Worm (Caenorhabditis elegans) whole organism, early embryonic: Measurements from ENCODE around the gene lin-9.
A peak's percentile ranks its signal among the peaks of the same experiment; 100 is the strongest.

Source experiments
- B0310.2 ChIP-seq: sonication (generic microtip); optimal IDR thresholded peaks from 2 replicates; lab custom pipeline; 2016; ENCODE audit warnings: mild to moderate bottlenecking, missing genetic modification characterization, missing compliant biosample characterization
- F13C5.2 ChIP-seq: sonication (generic microtip); optimal IDR thresholded peaks from 2 replicates; lab custom pipeline; 2017; ENCODE audit warnings: mild to moderate bottlenecking, missing genetic modification characterization, inconsistent platforms, missing compliant biosample characterization
- aly-1 ChIP-seq: sonication (generic microtip); optimal IDR thresholded peaks from 2 replicates; lab custom pipeline; 2016; ENCODE audit warnings: missing genetic modification characterization, missing compliant biosample characterization
- ama-1 ChIP-seq: fragments of 150-350 bp; optimal IDR thresholded peaks from 2 replicates; lab custom pipeline; 2014
- ceh-13 ChIP-seq: fragments of 200-800 bp; sonication (Bioruptor generic); optimal IDR thresholded peaks from 2 replicates; lab custom pipeline; 2018; ENCODE audit warnings: mild to moderate bottlenecking, missing genetic modification characterization, missing compliant biosample characterization
- ceh-36 ChIP-seq: sonication (generic microtip); optimal IDR thresholded peaks from 2 replicates; lab custom pipeline; 2016; ENCODE audit warnings: missing genetic modification characterization, inconsistent platforms, missing compliant biosample characterization
- ets-7 ChIP-seq: sonication (generic microtip); optimal IDR thresholded peaks from 2 replicates; lab custom pipeline; 2016; ENCODE audit warnings: missing genotype, missing genetic modification characterization, missing compliant biosample characterization
- flt-1 ChIP-seq: fragments of 200-800 bp; sonication (Bioruptor generic); IDR thresholded peaks from 2 replicates; pipeline ENCODE4 v1.3.6; 2022; ENCODE audit warnings: missing genetic modification characterization, missing compliant biosample characterization
- hmbx-1 ChIP-seq: sonication (generic microtip); optimal IDR thresholded peaks from 2 replicates; lab custom pipeline; 2016; ENCODE audit warnings: mild to moderate bottlenecking, missing genetic modification characterization, missing compliant biosample characterization
- hmg-4 ChIP-seq: fragments of 200-800 bp; sonication (Bioruptor generic); optimal IDR thresholded peaks from 2 replicates; lab custom pipeline; 2018; ENCODE audit warnings: mild to moderate bottlenecking, missing genetic modification characterization, missing compliant biosample characterization
- hnd-1 ChIP-seq: sonication (generic microtip); optimal IDR thresholded peaks from 2 replicates; lab custom pipeline; 2016; ENCODE audit warnings: missing genetic modification characterization, missing compliant biosample characterization
- pes-1 ChIP-seq: fragments of 200-800 bp; sonication (Bioruptor generic); IDR thresholded peaks from 2 replicates; pipeline ENCODE4 v1.3.6; 2022; ENCODE audit warnings: missing genetic modification reagents, missing genetic modification characterization, missing compliant biosample characterization
- scrt-1 ChIP-seq: fragments of 200-800 bp; sonication (Bioruptor generic); IDR thresholded peaks from 2 replicates; pipeline ENCODE4 v1.3.6; 2022; ENCODE audit warnings: missing genetic modification characterization, missing compliant biosample characterization
- sea-1 ChIP-seq: fragments of 200-800 bp; sonication (Bioruptor generic); conservative IDR thresholded peaks from 2 replicates; pipeline ENCODE4 v1.3.6; 2022; ENCODE audit warnings: missing genetic modification characterization, missing compliant biosample characterization
- tbx-11 ChIP-seq: fragments of 200-800 bp; sonication (Bioruptor generic); IDR thresholded peaks from 2 replicates; pipeline ENCODE4 v1.3.6; 2022; ENCODE audit warnings: missing genetic modification characterization, missing compliant biosample characterization
- tbx-37 ChIP-seq: fragments of 200-800 bp; sonication (Bioruptor generic); conservative IDR thresholded peaks from 2 replicates; pipeline ENCODE4 v1.3.6; 2022; ENCODE audit warnings: missing genetic modification reagents, missing genetic modification characterization, missing compliant biosample characterization
- tra-4 ChIP-seq: sonication (generic microtip); optimal IDR thresholded peaks from 2 replicates; lab custom pipeline; 2017; ENCODE audit warnings: missing genetic modification characterization, missing compliant biosample characterization

The lin-9 gene

ce11 chrIII:8866983-8867842 lies 36.7 kb downstream of the lin-9 start:
- no peak for TF ChIP-seq ama-1 (lab: Kevin White, UChicago)
- TF ChIP-seq ceh-36 (tag; lab: Kevin White, UChicago) = no peak
- no peak for TF ChIP-seq B0310.2 (tag; lab: Kevin White, UChicago)
- TF ChIP-seq ets-7 (tag; lab: Kevin White, UChicago) = no peak
- no peak for TF ChIP-seq aly-1 (tag; lab: Kevin White, UChicago)
- TF ChIP-seq sea-1 = no peak
- no peak for TF ChIP-seq ceh-13 (GFP tag; lab: Kevin White, UChicago)
- TF ChIP-seq flt-1 (GFP tag; lab: Robert Waterston, UW) = no peak
- no peak for TF ChIP-seq hnd-1 (tag; lab: Kevin White, UChicago)
- no peak for TF ChIP-seq scrt-1 (GFP tag; lab: Robert Waterston, UW)
- TF ChIP-seq F13C5.2 = no peak
- TF ChIP-seq hmg-4 (GFP tag; lab: Kevin White, UChicago) = no peak
- TF ChIP-seq tbx-11 = no peak
- no peak for TF ChIP-seq hmbx-1 (tag; lab: Kevin White, UChicago)
- no peak for TF ChIP-seq pes-1
- TF ChIP-seq tra-4 (tag; lab: Kevin White, UChicago) = no peak
- no peak for TF ChIP-seq tbx-37

DNA sequence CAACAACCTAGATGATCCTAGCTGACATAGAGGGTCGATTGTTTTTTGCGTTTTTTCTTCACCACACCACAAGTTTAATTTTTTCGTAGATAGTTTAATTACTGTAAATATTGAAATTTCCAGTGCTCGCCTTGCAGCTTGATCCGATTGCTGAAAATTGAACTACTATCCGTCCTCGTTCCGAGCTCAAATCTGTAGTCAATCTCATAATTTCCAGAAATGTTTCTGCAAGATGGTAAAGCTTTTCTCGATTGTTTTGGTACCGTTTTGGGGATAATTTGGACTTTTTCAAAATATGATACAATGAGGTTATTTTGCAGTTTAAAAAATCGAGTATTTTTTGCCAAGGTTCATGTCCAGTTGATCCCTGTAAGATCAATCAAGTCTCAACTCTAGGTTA lies 37.9 kb downstream of the lin-9 start:
- TF ChIP-seq ceh-13 (GFP tag; lab: Kevin White, UChicago) (no peak), hmbx-1 (tag; lab: Kevin White, UChicago) (no peak), ets-7 (tag; lab: Kevin White, UChicago) (no peak), scrt-1 (GFP tag; lab: Robert Waterston, UW) (no peak)

DNA sequence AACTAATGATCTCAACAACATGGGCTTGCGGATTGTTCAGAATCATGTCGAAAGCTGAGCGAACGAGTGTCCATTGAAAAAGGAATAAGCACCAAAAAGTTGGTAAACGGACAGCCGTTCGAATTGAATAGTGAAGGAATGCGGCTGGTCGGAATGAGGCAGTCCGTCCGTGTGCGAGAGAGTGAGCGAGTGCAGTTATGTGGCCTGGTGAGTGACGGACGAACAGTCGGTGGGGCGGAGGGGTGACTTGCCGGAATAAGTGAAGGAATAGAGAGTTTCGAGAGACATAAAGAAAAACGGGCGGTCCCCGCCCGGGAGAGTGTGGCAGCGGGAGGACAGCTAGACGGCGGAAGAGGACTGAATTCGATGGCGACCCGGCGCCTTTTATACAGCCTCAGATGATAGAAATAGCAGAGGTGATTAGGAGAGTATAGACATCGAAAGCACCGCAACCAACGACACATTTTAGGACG lies 38.6 kb downstream of the lin-9 start:
- TF ChIP-seq hnd-1 (tag; lab: Kevin White, UChicago) (no peak), aly-1 (tag; lab: Kevin White, UChicago) (peak; percentile 68), tbx-37 (no peak), ceh-13 (GFP tag; lab: Kevin White, UChicago) (no peak), sea-1 (peak; percentile 34; the same call in 1 of the 2 replicates), tbx-11 (0 out of 2 replicates have a peak, but pooled peaks have one; percentile 21), F13C5.2 (no peak), tra-4 (tag; lab: Kevin White, UChicago) (no peak), hmbx-1 (tag; lab: Kevin White, UChicago) (no peak), hmg-4 (GFP tag; lab: Kevin White, UChicago) (peak; percentile 77), ama-1 (lab: Kevin White, UChicago) (peak; percentile 81), flt-1 (GFP tag; lab: Robert Waterston, UW) (no peak), B0310.2 (tag; lab: Kevin White, UChicago) (peak; percentile 57), ceh-36 (tag; lab: Kevin White, UChicago) (no peak), scrt-1 (GFP tag; lab: Robert Waterston, UW) (0 out of 2 replicates have a peak, but pooled peaks have one; percentile 54), ets-7 (tag; lab: Kevin White, UChicago) (no peak), pes-1 (no peak; the same call in 1 of the 2 replicates)

ce11 chrIII:8858482-8858881 lies 45.4 kb downstream of the lin-9 start:
- TF ChIP-seq tbx-37 = no peak
- no peak for TF ChIP-seq ets-7 (tag; lab: Kevin White, UChicago)
- no peak for TF ChIP-seq B0310.2 (tag; lab: Kevin White, UChicago)
- TF ChIP-seq scrt-1 (GFP tag; lab: Robert Waterston, UW) = no peak
- no peak for TF ChIP-seq hmbx-1 (tag; lab: Kevin White, UChicago)
- TF ChIP-seq tra-4 (tag; lab: Kevin White, UChicago) = no peak
- no peak for TF ChIP-seq hnd-1 (tag; lab: Kevin White, UChicago)
- TF ChIP-seq pes-1 = no peak
- TF ChIP-seq aly-1 (tag; lab: Kevin White, UChicago) = no peak
- TF ChIP-seq ama-1 (lab: Kevin White, UChicago) = no peak
- no peak for TF ChIP-seq flt-1 (GFP tag; lab: Robert Waterston, UW)
- TF ChIP-seq F13C5.2 = no peak
- TF ChIP-seq ceh-13 (GFP tag; lab: Kevin White, UChicago) = no peak
- TF ChIP-seq tbx-11 = no peak
- TF ChIP-seq hmg-4 (GFP tag; lab: Kevin White, UChicago) = no peak
- no peak for TF ChIP-seq ceh-36 (tag; lab: Kevin White, UChicago)
- TF ChIP-seq sea-1 = no peak

ce11 chrIII:8851961-8852360 lies 52.0 kb downstream of the lin-9 start, which contains the start of gene plg-1:
plg-1 (plus strand) TSS chrIII:8852261.
- TF ChIP-seq tra-4 (tag; lab: Kevin White, UChicago) (no peak), B0310.2 (tag; lab: Kevin White, UChicago) (no peak), tbx-37 (no peak), pes-1 (no peak), ceh-36 (tag; lab: Kevin White, UChicago) (no peak), aly-1 (tag; lab: Kevin White, UChicago) (no peak), hmbx-1 (tag; lab: Kevin White, UChicago) (no peak), flt-1 (GFP tag; lab: Robert Waterston, UW) (no peak), sea-1 (no peak), scrt-1 (GFP tag; lab: Robert Waterston, UW) (no peak), hnd-1 (tag; lab: Kevin White, UChicago) (no peak), tbx-11 (no peak), hmg-4 (GFP tag; lab: Kevin White, UChicago) (no peak), F13C5.2 (no peak)

DNA sequence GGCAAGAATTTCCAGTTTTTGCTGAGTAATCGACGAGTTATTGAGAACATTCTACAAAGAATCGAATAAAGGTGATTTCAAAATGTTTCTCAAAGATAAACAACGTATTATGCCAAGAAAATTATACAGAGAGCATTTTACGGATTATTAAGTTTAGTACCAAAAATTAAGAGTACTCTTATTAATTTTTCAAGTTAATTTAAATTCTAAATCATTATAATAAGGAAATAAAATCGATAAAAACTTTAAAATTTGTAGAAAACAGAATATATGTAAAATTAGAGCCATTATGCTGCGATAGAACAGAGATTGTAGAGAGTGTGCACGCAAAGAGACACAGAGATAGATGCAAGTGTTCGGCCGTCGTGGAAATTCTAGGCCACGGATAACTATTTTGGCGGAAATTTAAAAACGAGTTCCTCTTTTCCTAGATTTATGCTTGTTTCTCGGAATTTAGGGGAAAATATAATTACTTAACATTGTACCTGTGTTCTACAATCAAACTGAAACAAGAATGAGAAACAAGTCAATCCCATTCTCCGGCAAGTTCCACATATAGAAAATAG lies 53.4 kb downstream of the lin-9 start, which contains the start of gene F44E2.9:
F44E2.9 (minus strand) TSS at position 51 of the 566 bp plus-strand sequence.
- TF ChIP-seq ets-7 (tag; lab: Kevin White, UChicago) (no peak), tbx-37 (peak; percentile 61), F13C5.2 (no peak)
